Worm (Caenorhabditis elegans) whole organism, early embryonic: ENCODE data around the gene aqp-7.
A peak's percentile ranks its signal among the peaks of the same experiment; 100 is the strongest.

Experiments used
- B0310.2 ChIP-seq: sonication (generic microtip); optimal IDR thresholded peaks from 2 replicates; lab custom pipeline; 2016; ENCODE audit warnings: mild to moderate bottlenecking, missing genetic modification characterization, missing compliant biosample characterization
- F13C5.2 ChIP-seq: sonication (generic microtip); optimal IDR thresholded peaks from 2 replicates; lab custom pipeline; 2017; ENCODE audit warnings: mild to moderate bottlenecking, missing genetic modification characterization, inconsistent platforms, missing compliant biosample characterization
- aly-1 ChIP-seq: sonication (generic microtip); optimal IDR thresholded peaks from 2 replicates; lab custom pipeline; 2016; ENCODE audit warnings: missing genetic modification characterization, missing compliant biosample characterization
- ama-1 ChIP-seq: fragments of 150-350 bp; optimal IDR thresholded peaks from 2 replicates; lab custom pipeline; 2014
- ceh-13 ChIP-seq: fragments of 200-800 bp; sonication (Bioruptor generic); optimal IDR thresholded peaks from 2 replicates; lab custom pipeline; 2018; ENCODE audit warnings: mild to moderate bottlenecking, missing genetic modification characterization, missing compliant biosample characterization
- ceh-36 ChIP-seq: sonication (generic microtip); optimal IDR thresholded peaks from 2 replicates; lab custom pipeline; 2016; ENCODE audit warnings: missing genetic modification characterization, inconsistent platforms, missing compliant biosample characterization
- ets-7 ChIP-seq: sonication (generic microtip); optimal IDR thresholded peaks from 2 replicates; lab custom pipeline; 2016; ENCODE audit warnings: missing genotype, missing genetic modification characterization, missing compliant biosample characterization
- flt-1 ChIP-seq: fragments of 200-800 bp; sonication (Bioruptor generic); IDR thresholded peaks from 2 replicates; pipeline ENCODE4 v1.3.6; 2022; ENCODE audit warnings: missing genetic modification characterization, missing compliant biosample characterization
- hmbx-1 ChIP-seq: sonication (generic microtip); optimal IDR thresholded peaks from 2 replicates; lab custom pipeline; 2016; ENCODE audit warnings: mild to moderate bottlenecking, missing genetic modification characterization, missing compliant biosample characterization
- hmg-4 ChIP-seq: fragments of 200-800 bp; sonication (Bioruptor generic); optimal IDR thresholded peaks from 2 replicates; lab custom pipeline; 2018; ENCODE audit warnings: mild to moderate bottlenecking, missing genetic modification characterization, missing compliant biosample characterization
- hnd-1 ChIP-seq: sonication (generic microtip); optimal IDR thresholded peaks from 2 replicates; lab custom pipeline; 2016; ENCODE audit warnings: missing genetic modification characterization, missing compliant biosample characterization
- pes-1 ChIP-seq: fragments of 200-800 bp; sonication (Bioruptor generic); IDR thresholded peaks from 2 replicates; pipeline ENCODE4 v1.3.6; 2022; ENCODE audit warnings: missing genetic modification reagents, missing genetic modification characterization, missing compliant biosample characterization
- scrt-1 ChIP-seq: fragments of 200-800 bp; sonication (Bioruptor generic); IDR thresholded peaks from 2 replicates; pipeline ENCODE4 v1.3.6; 2022; ENCODE audit warnings: missing genetic modification characterization, missing compliant biosample characterization
- sea-1 ChIP-seq: fragments of 200-800 bp; sonication (Bioruptor generic); conservative IDR thresholded peaks from 2 replicates; pipeline ENCODE4 v1.3.6; 2022; ENCODE audit warnings: missing genetic modification characterization, missing compliant biosample characterization
- tbx-11 ChIP-seq: fragments of 200-800 bp; sonication (Bioruptor generic); IDR thresholded peaks from 2 replicates; pipeline ENCODE4 v1.3.6; 2022; ENCODE audit warnings: missing genetic modification characterization, missing compliant biosample characterization
- tbx-37 ChIP-seq: fragments of 200-800 bp; sonication (Bioruptor generic); conservative IDR thresholded peaks from 2 replicates; pipeline ENCODE4 v1.3.6; 2022; ENCODE audit warnings: missing genetic modification reagents, missing genetic modification characterization, missing compliant biosample characterization
- tra-4 ChIP-seq: sonication (generic microtip); optimal IDR thresholded peaks from 2 replicates; lab custom pipeline; 2017; ENCODE audit warnings: missing genetic modification characterization, missing compliant biosample characterization

aqp-7 gene

ce11 chrX:2996318-2996717 lies 28.5 kb upstream of the aqp-7 start:
- TF ChIP-seq scrt-1 (no peak), pes-1 (GFP tag; lab: Robert Waterston, UW) (no peak), aly-1 (tag; lab: Kevin White, UChicago) (no peak), hmbx-1 (tag; lab: Kevin White, UChicago) (no peak), tbx-11 (GFP tag; lab: Robert Waterston, UW) (no peak), B0310.2 (tag; lab: Kevin White, UChicago) (no peak), ets-7 (tag; lab: Kevin White, UChicago) (no peak), flt-1 (GFP tag; lab: Robert Waterston, UW) (no peak), ama-1 (lab: Kevin White, UChicago) (no peak), F13C5.2 (no peak), ceh-36 (tag; lab: Kevin White, UChicago) (no peak)

- TF ChIP-seq B0310.2 (tag; lab: Kevin White, UChicago) = peak; percentile 5
- peak; percentile 37 for TF ChIP-seq hnd-1
- peak; percentile 58; the same call in 1 of the 2 replicates for TF ChIP-seq tbx-37
- peak; percentile 76 for TF ChIP-seq pes-1 (GFP tag; lab: Robert Waterston, UW)
- TF ChIP-seq flt-1 (GFP tag; lab: Robert Waterston, UW) = peak; percentile 73
- TF ChIP-seq tra-4 (tag; lab: Kevin White, UChicago) = no peak
- TF ChIP-seq F13C5.2 = peak; percentile 94
- TF ChIP-seq tbx-11 (GFP tag; lab: Robert Waterston, UW) = no peak
- TF ChIP-seq ets-7 (tag; lab: Kevin White, UChicago) = peak; percentile 55
- TF ChIP-seq ceh-13 (GFP tag; lab: Kevin White, UChicago) = no peak
- peak; percentile 80 for TF ChIP-seq hmg-4 (GFP tag; lab: Kevin White, UChicago)
- no peak for TF ChIP-seq aly-1 (tag; lab: Kevin White, UChicago)
- TF ChIP-seq scrt-1 = peak; percentile 67; the same call in 1 of the 2 replicates
- no peak for TF ChIP-seq hmbx-1 (tag; lab: Kevin White, UChicago)
- no peak for TF ChIP-seq ceh-36 (tag; lab: Kevin White, UChicago)
Measured at ce11 chrX:2996976-2997399, 27.9 kb upstream of the aqp-7 start.

ce11 chrX:2999652-3000051 lies 25.2 kb upstream of the aqp-7 start, which contains the start of gene Y41G9A.17:
Y41G9A.17 (minus strand) TSS chrX:2999752.
- TF ChIP-seq scrt-1 (no peak), flt-1 (GFP tag; lab: Robert Waterston, UW) (no peak), B0310.2 (tag; lab: Kevin White, UChicago) (no peak), ets-7 (tag; lab: Kevin White, UChicago) (no peak), hmg-4 (GFP tag; lab: Kevin White, UChicago) (no peak), aly-1 (tag; lab: Kevin White, UChicago) (no peak), hnd-1 (no peak), hmbx-1 (tag; lab: Kevin White, UChicago) (no peak)

ce11 chrX:3003703-3004102 lies 21.2 kb upstream of the aqp-7 start, which contains the start of gene Y41G9A.6:
Y41G9A.6 (minus strand) TSS chrX:3003803.
- TF ChIP-seq tbx-11 (GFP tag; lab: Robert Waterston, UW) (no peak), ceh-36 (tag; lab: Kevin White, UChicago) (no peak), B0310.2 (tag; lab: Kevin White, UChicago) (no peak), sea-1 (GFP tag; lab: Robert Waterston, UW) (no peak), hmbx-1 (tag; lab: Kevin White, UChicago) (no peak)

ce11 chrX:3009190-3009589 lies 15.7 kb upstream of the aqp-7 start, which contains the start of gene Y48D7A.1:
Y48D7A.1 (plus strand) TSS chrX:3009490.
- TF ChIP-seq tbx-37 = no peak; the same call in 1 of the 2 replicates
- no peak for TF ChIP-seq hmbx-1 (tag; lab: Kevin White, UChicago)
- no peak for TF ChIP-seq pes-1 (GFP tag; lab: Robert Waterston, UW)
- TF ChIP-seq scrt-1 = no peak
- TF ChIP-seq ceh-36 (tag; lab: Kevin White, UChicago) = no peak

- no peak for TF ChIP-seq tbx-11 (GFP tag; lab: Robert Waterston, UW)
- no peak for TF ChIP-seq B0310.2 (tag; lab: Kevin White, UChicago)
- TF ChIP-seq tbx-37 = no peak
- no peak for TF ChIP-seq ama-1 (lab: Kevin White, UChicago)
- no peak for TF ChIP-seq ets-7 (tag; lab: Kevin White, UChicago)
- TF ChIP-seq hmbx-1 (tag; lab: Kevin White, UChicago) = no peak
- no peak for TF ChIP-seq hmg-4 (GFP tag; lab: Kevin White, UChicago)
- no peak for TF ChIP-seq aly-1 (tag; lab: Kevin White, UChicago)
- TF ChIP-seq ceh-36 (tag; lab: Kevin White, UChicago) = no peak
- no peak for TF ChIP-seq scrt-1
- TF ChIP-seq hnd-1 = no peak
Measured at ce11 chrX:3018505-3018996, 6.3 kb upstream of the aqp-7 start, which contains the start of gene flp-18. flp-18 (minus strand) TSS chrX:3018555.

ce11 chrX:3019996-3020395 lies 4.9 kb upstream of the aqp-7 start:
- TF ChIP-seq hmg-4 (GFP tag; lab: Kevin White, UChicago) (no peak), scrt-1 (no peak), aly-1 (tag; lab: Kevin White, UChicago) (no peak), hmbx-1 (tag; lab: Kevin White, UChicago) (no peak), flt-1 (GFP tag; lab: Robert Waterston, UW) (no peak), pes-1 (GFP tag; lab: Robert Waterston, UW) (no peak), tbx-11 (GFP tag; lab: Robert Waterston, UW) (no peak), tra-4 (tag; lab: Kevin White, UChicago) (no peak)

ce11 chrX:3021466-3021865 lies 3.4 kb upstream of the aqp-7 start:
- TF ChIP-seq hmbx-1 (tag; lab: Kevin White, UChicago) (no peak), hnd-1 (no peak), pes-1 (GFP tag; lab: Robert Waterston, UW) (no peak), hmg-4 (GFP tag; lab: Kevin White, UChicago) (no peak), scrt-1 (no peak), ets-7 (tag; lab: Kevin White, UChicago) (no peak), tbx-37 (no peak), B0310.2 (tag; lab: Kevin White, UChicago) (no peak), tra-4 (tag; lab: Kevin White, UChicago) (no peak), ceh-13 (GFP tag; lab: Kevin White, UChicago) (no peak), sea-1 (GFP tag; lab: Robert Waterston, UW) (no peak), aly-1 (tag; lab: Kevin White, UChicago) (no peak), ama-1 (lab: Kevin White, UChicago) (no peak), F13C5.2 (no peak), flt-1 (GFP tag; lab: Robert Waterston, UW) (no peak), tbx-11 (GFP tag; lab: Robert Waterston, UW) (no peak), ceh-36 (tag; lab: Kevin White, UChicago) (no peak)
